Fruit fly (Drosophila melanogaster) whole organism, embryonic: ENCODE results near the gene meso18E.

Experiments used
- Bdp1 ChIP-seq: fragments of 200-800 bp; sonication (Bioruptor generic); optimal IDR thresholded peaks from 3 replicates; lab custom pipeline; 2016; ENCODE audit warnings: missing biosample characterization, missing genetic modification characterization
- Blimp-1 ChIP-seq: fragments of 200-800 bp; sonication (Bioruptor generic); optimal IDR thresholded peaks from 3 replicates; lab custom pipeline; 2018; ENCODE audit warnings: missing biosample characterization, missing genetic modification characterization, mild to moderate bottlenecking, moderate library complexity, missing genetic modification reagents
- CG10209 ChIP-seq: fragments of 200-800 bp; sonication (Bioruptor generic); optimal IDR thresholded peaks from 3 replicates; lab custom pipeline; 2017; ENCODE audit warnings: missing biosample characterization, mild to moderate bottlenecking, missing genetic modification characterization, missing genetic modification reagents
- CG14860 ChIP-seq: fragments of 200-800 bp; sonication (Bioruptor generic); IDR thresholded peaks from 3 replicates; pipeline ENCODE4 v1.3.6; 2022; ENCODE audit warnings: missing biosample characterization, missing genetic modification characterization; ENCODE audit not compliant: partially characterized antibody
- CG14965 ChIP-seq: fragments of 200-800 bp; sonication (Bioruptor generic); optimal IDR thresholded peaks from 2 replicates; lab custom pipeline; 2016; ENCODE audit warnings: missing biosample characterization, missing genetic modification characterization, borderline replicate concordance
- CG1529 ChIP-seq: fragments of 200-800 bp; sonication (Bioruptor generic); optimal IDR thresholded peaks from 3 replicates; lab custom pipeline; 2018; ENCODE audit warnings: missing biosample characterization, missing genetic modification characterization
- CG18262 ChIP-seq: fragments of 200-800 bp; optimal IDR thresholded peaks from 3 replicates; lab custom pipeline; 2019; ENCODE audit warnings: missing biosample characterization, mild to moderate bottlenecking, missing genetic modification characterization, moderate library complexity
- CG18619 ChIP-seq: fragments of 200-800 bp; sonication (Bioruptor generic); optimal IDR thresholded peaks from 3 replicates; lab custom pipeline; 2017; ENCODE audit warnings: missing biosample characterization, mild to moderate bottlenecking, missing genetic modification characterization
- CG3065 ChIP-seq: fragments of 200-800 bp; sonication (Bioruptor generic); optimal IDR thresholded peaks from 2 replicates; lab custom pipeline; 2016; ENCODE audit warnings: missing biosample characterization, missing genetic modification characterization
- CG31365 ChIP-seq: fragments of 200-800 bp; sonication (Bioruptor generic); optimal IDR thresholded peaks from 2 replicates; lab custom pipeline; 2018; ENCODE audit warnings: missing biosample characterization, mild to moderate bottlenecking, missing genetic modification characterization
- CG4730 ChIP-seq: fragments of 200-800 bp; sonication (Bioruptor generic); IDR thresholded peaks from 2 replicates; pipeline ENCODE4 v1.3.6; 2022; ENCODE audit warnings: missing biosample characterization, missing genetic modification characterization
- CG5953 ChIP-seq: fragments of 200-800 bp; sonication (Bioruptor generic); IDR thresholded peaks from 2 replicates; pipeline ENCODE4 v1.3.6; 2022; ENCODE audit warnings: missing biosample characterization, missing genetic modification characterization
- CG8281 ChIP-seq: fragments of 200-800 bp; sonication (Bioruptor generic); optimal IDR thresholded peaks from 2 replicates; lab custom pipeline; 2018; ENCODE audit warnings: missing biosample characterization, mild to moderate bottlenecking, missing genetic modification characterization, moderate library complexity
- CG9727 ChIP-seq: fragments of 200-800 bp; sonication (Bioruptor generic); optimal IDR thresholded peaks from 3 replicates; lab custom pipeline; 2017; ENCODE audit warnings: missing biosample characterization, mild to moderate bottlenecking, missing genetic modification characterization
- CHES-1-like ChIP-seq: fragments of 200-800 bp; sonication (Bioruptor generic); optimal IDR thresholded peaks from 2 replicates; lab custom pipeline; 2016; ENCODE audit warnings: missing biosample characterization, missing genetic modification characterization
- D19A ChIP-seq: fragments of 200-800 bp; optimal IDR thresholded peaks from 3 replicates; lab custom pipeline; 2019; ENCODE audit warnings: missing biosample characterization, mild to moderate bottlenecking, missing genetic modification characterization, moderate library complexity
- Dbx ChIP-seq: fragments of 200-800 bp; sonication (Bioruptor generic); IDR thresholded peaks from 3 replicates; pipeline ENCODE4 v1.3.6; 2022; ENCODE audit warnings: missing biosample characterization, missing genetic modification characterization
- Dek ChIP-seq: fragments of 200-800 bp; sonication (Bioruptor generic); optimal IDR thresholded peaks from 3 replicates; lab custom pipeline; 2019; ENCODE audit warnings: missing biosample characterization, mild to moderate bottlenecking, missing genetic modification characterization, moderate library complexity
- Doc3 ChIP-seq: fragments of 200-800 bp; sonication (Bioruptor generic); IDR thresholded peaks from 3 replicates; pipeline ENCODE4 v1.3.6; 2022; ENCODE audit warnings: missing biosample characterization, missing genetic modification characterization; ENCODE audit not compliant: partially characterized antibody
- E2f2 ChIP-seq: fragments of 200-800 bp; sonication (Bioruptor generic); IDR thresholded peaks from 2 replicates; pipeline ENCODE4 v1.3.6; 2022; ENCODE audit warnings: missing biosample characterization, missing genetic modification characterization
- Gug ChIP-seq: fragments of 200-800 bp; sonication (Bioruptor generic); IDR thresholded peaks from 4 replicates; pipeline ENCODE4 v1.3.6; 2022; ENCODE audit warnings: missing biosample characterization, missing genetic modification characterization
- HLH54F ChIP-seq: fragments of 200-800 bp; sonication (Bioruptor generic); optimal IDR thresholded peaks from 3 replicates; lab custom pipeline; 2016; ENCODE audit warnings: missing biosample characterization, missing genetic modification characterization
- Hey ChIP-seq: fragments of 200-800 bp; sonication (Bioruptor generic); optimal IDR thresholded peaks from 3 replicates; lab custom pipeline; 2018; ENCODE audit warnings: missing biosample characterization, mild to moderate bottlenecking, missing genetic modification characterization
- Mad ChIP-seq: fragments of 200-800 bp; sonication (Bioruptor generic); optimal IDR thresholded peaks from 2 replicates; lab custom pipeline; 2016; ENCODE audit warnings: missing biosample characterization, missing genetic modification characterization
- Myb ChIP-seq: fragments of 200-800 bp; sonication (Bioruptor generic); optimal IDR thresholded peaks from 2 replicates; lab custom pipeline; 2016; ENCODE audit warnings: missing biosample characterization, missing genetic modification characterization
- NfI ChIP-seq: fragments of 200-800 bp; sonication (Bioruptor generic); optimal IDR thresholded peaks from 3 replicates; lab custom pipeline; 2018; ENCODE audit warnings: missing biosample characterization, mild to moderate bottlenecking, missing genetic modification characterization, moderate library complexity
- Oaz ChIP-seq: fragments of 200-800 bp; sonication (Bioruptor generic); IDR thresholded peaks from 2 replicates; pipeline ENCODE4 v1.3.6; 2022; ENCODE audit warnings: missing biosample characterization, missing genetic modification characterization
- Rfx ChIP-seq: fragments of 200-800 bp; sonication (Bioruptor generic); IDR thresholded peaks from 2 replicates; pipeline ENCODE4 v1.3.6; 2022; ENCODE audit warnings: missing biosample characterization, missing genetic modification characterization
- Scr ChIP-seq: fragments of 200-800 bp; sonication (Bioruptor generic); IDR thresholded peaks from 2 replicates; pipeline ENCODE4 v1.3.6; 2022; ENCODE audit warnings: missing biosample characterization, missing genetic modification characterization; ENCODE audit not compliant: partially characterized antibody
- Tbp ChIP-seq: fragments of >200 bp; optimal IDR thresholded peaks from 2 replicates; lab custom pipeline; 2018; ENCODE audit warnings: missing biosample characterization, missing genetic modification characterization
- Vsx1 ChIP-seq: fragments of 200-800 bp; sonication (Bioruptor generic); optimal IDR thresholded peaks from 2 replicates; lab custom pipeline; 2017; ENCODE audit warnings: missing biosample characterization, mild to moderate bottlenecking, missing genetic modification characterization, missing genetic modification reagents
- abd-A ChIP-seq: fragments of 200-800 bp; sonication (Bioruptor generic); optimal IDR thresholded peaks from 3 replicates; lab custom pipeline; 2019; ENCODE audit warnings: missing biosample characterization, mild to moderate bottlenecking, missing genetic modification characterization, moderate library complexity
- ase ChIP-seq: fragments of 200-800 bp; sonication (Bioruptor generic); IDR thresholded peaks from 3 replicates; pipeline ENCODE4 v1.3.6; 2022; ENCODE audit warnings: missing biosample characterization, missing genetic modification characterization
- dimm ChIP-seq: fragments of 200-800 bp; sonication (Bioruptor generic); IDR thresholded peaks from 2 replicates; pipeline ENCODE4 v1.3.6; 2022; ENCODE audit warnings: missing biosample characterization, missing genetic modification characterization
- dmrt99B ChIP-seq: fragments of 200-800 bp; sonication (Bioruptor generic); optimal IDR thresholded peaks from 2 replicates; lab custom pipeline; 2018; ENCODE audit warnings: missing biosample characterization, mild to moderate bottlenecking, missing genetic modification characterization, moderate library complexity
- ewg ChIP-seq: fragments of 200-800 bp; sonication (Bioruptor generic); optimal IDR thresholded peaks from 3 replicates; lab custom pipeline; 2017; ENCODE audit warnings: mild to moderate bottlenecking, missing biosample characterization, missing genetic modification reagents, missing genetic modification characterization
- ham ChIP-seq: fragments of 200-800 bp; sonication (Bioruptor generic); IDR thresholded peaks from 2 replicates; pipeline ENCODE4 v1.3.6; 2022; ENCODE audit warnings: missing biosample characterization, missing genetic modification characterization
- nerfin-1 ChIP-seq: fragments of 200-800 bp; sonication (Bioruptor generic); optimal IDR thresholded peaks from 3 replicates; lab custom pipeline; 2019; ENCODE audit warnings: missing biosample characterization, mild to moderate bottlenecking, missing genetic modification characterization, moderate library complexity
- odd ChIP-seq: fragments of 200-800 bp; sonication (Bioruptor generic); optimal IDR thresholded peaks from 2 replicates; lab custom pipeline; 2017; ENCODE audit warnings: missing biosample characterization, mild to moderate bottlenecking, missing genetic modification characterization
- pnt ChIP-seq: fragments of 200-800 bp; sonication (Bioruptor generic); optimal IDR thresholded peaks from 3 replicates; lab custom pipeline; 2016; ENCODE audit warnings: missing biosample characterization, missing genetic modification characterization
- prd ChIP-seq, 3 experiments: fragments of >200 bp in 2 of 3; fragments of 200-800 bp in 1 of 3; sonication (Bioruptor generic) in 1 of 3; optimal IDR thresholded peaks in 2 of 3; IDR thresholded peaks in 1 of 3; 2 replicates in 2 of 3; 3 replicates in 1 of 3; pipeline versions ENCODE4 v1.3.6 to Lab custom; 2017 to 2022; ENCODE audit warnings: missing biosample characterization in 1 of 3, missing genetic modification characterization in 1 of 3
- row ChIP-seq: fragments of 200-800 bp; sonication (Bioruptor generic); IDR thresholded peaks from 3 replicates; pipeline ENCODE4 v1.3.6; 2022; ENCODE audit warnings: missing biosample characterization, missing genetic modification characterization
- schlank ChIP-seq: fragments of 200-800 bp; sonication (Bioruptor generic); optimal IDR thresholded peaks from 2 replicates; lab custom pipeline; 2018; ENCODE audit warnings: missing biosample characterization, mild to moderate bottlenecking, missing genetic modification characterization
- slbo ChIP-seq: fragments of 200-800 bp; sonication (Bioruptor generic); IDR thresholded peaks from 2 replicates; pipeline ENCODE4 v1.3.6; 2022; ENCODE audit warnings: missing biosample characterization, missing genetic modification characterization
- sob ChIP-seq: fragments of 200-800 bp; sonication (Bioruptor generic); IDR thresholded peaks from 2 replicates; pipeline ENCODE4 v1.3.6; 2022; ENCODE audit warnings: missing biosample characterization, missing genetic modification characterization
- sr ChIP-seq: fragments of 200-800 bp; sonication (Bioruptor generic); IDR thresholded peaks from 3 replicates; pipeline ENCODE4 v1.3.6; 2022; ENCODE audit warnings: missing biosample characterization, missing genetic modification characterization
- tup ChIP-seq: fragments of 200-800 bp; sonication (Bioruptor generic); optimal IDR thresholded peaks from 2 replicates; lab custom pipeline; 2016; ENCODE audit warnings: missing biosample characterization, mild to moderate bottlenecking, missing genetic modification characterization, moderate library complexity
- tx ChIP-seq: fragments of 200-800 bp; sonication (Bioruptor generic); optimal IDR thresholded peaks from 2 replicates; lab custom pipeline; 2016; ENCODE audit warnings: missing biosample characterization, missing genetic modification characterization
- usp ChIP-seq: fragments of >200 bp; optimal IDR thresholded peaks from 2 replicates; lab custom pipeline; 2017; ENCODE audit warnings: missing biosample characterization, missing genetic modification characterization
- zen2 ChIP-seq: fragments of 200-800 bp; sonication (Bioruptor generic); IDR thresholded peaks from 3 replicates; pipeline ENCODE4 v1.3.6; 2022; ENCODE audit warnings: missing biosample characterization, missing genetic modification characterization; ENCODE audit not compliant: partially characterized antibody

meso18E gene

dm6 chrX:19668405-19668804 lies 44.4 kb downstream of the meso18E start (continued):
- TF ChIP-seq HLH54F (GFP tag; lab: Kevin White, UChicago) (peak; percentile 96), CG14860 (no peak), ase (GFP tag; lab: Robert Waterston, UW) (peak; percentile 86), CG14965 (GFP tag; lab: Kevin White, UChicago) (peak; percentile 68), CG18619 (GFP tag; lab: Kevin White, UChicago) (peak; percentile 94), CG8281 (tag; lab: Kevin White, UChicago) (peak; percentile 86), dmrt99B (tag; lab: Kevin White, UChicago) (peak; percentile 93), tup (GFP tag; lab: Kevin White, UChicago) (peak; percentile 97), ham (GFP tag; lab: Robert Waterston, UW) (peak; percentile 77), tx (GFP tag; lab: Kevin White, UChicago) (peak; percentile 97), schlank (peak; percentile 97), row (GFP tag; lab: Robert Waterston, UW) (peak; percentile 98), Vsx1 (GFP tag; lab: Kevin White, UChicago) (peak; percentile 91), CG1529 (GFP tag; lab: Kevin White, UChicago) (peak; percentile 95), nerfin-1 (peak; percentile 87), Tbp (GFP tag; lab: Kevin White, UChicago) (no peak), CG5953 (peak; percentile 96), CHES-1-like (GFP tag; lab: Kevin White, UChicago) (peak; percentile 98), CG3065 (peak; percentile 93), Gug (GFP tag; lab: Robert Waterston, UW) (peak; percentile 95), D19A (peak; percentile 84), Dek (tag; lab: Kevin White, UChicago) (peak; percentile 94), ewg (GFP tag; lab: Kevin White, UChicago) (peak; percentile 92), CG4730 (GFP tag; lab: Robert Waterston, UW) (peak; percentile 90), Scr (GFP tag; lab: Robert Waterston, UW) (no peak), E2f2 (GFP tag; lab: Robert Waterston, UW) (peak; percentile 80), Bdp1 (GFP tag; lab: Kevin White, UChicago) (peak; percentile 92), CG31365 (tag; lab: Kevin White, UChicago) (peak; percentile 78), CG9727 (GFP tag; lab: Kevin White, UChicago) (peak; percentile 95), Rfx (GFP tag; lab: Robert Waterston, UW) (peak; percentile 95), slbo (peak; percentile 98), Oaz (GFP tag; lab: Robert Waterston, UW) (peak; percentile 92), Hey (peak; percentile 89), NfI (peak; percentile 98), CG10209 (GFP tag; lab: Kevin White, UChicago) (peak; percentile 93), sob (GFP tag; lab: Robert Waterston, UW) (peak; percentile 95), abd-A (no peak), zen2 (GFP tag; lab: Robert Waterston, UW) (no peak), Myb (GFP tag; lab: Kevin White, UChicago) (peak; percentile 90), Doc3 (no peak), prd (optimal IDR thresholded peaks at IDR 0.05; lab: Kevin White, UChicago) (no peak), prd (GFP tag; IDR thresholded peaks at IDR 0.05; lab: Robert Waterston, UW) (peak; percentile 95), Dbx (GFP tag; lab: Robert Waterston, UW) (peak; percentile 89), Mad (peak; percentile 96), pnt (peak; percentile 99), Blimp-1 (GFP tag; lab: Kevin White, UChicago) (peak; percentile 85), usp (GFP tag; lab: Kevin White, UChicago) (no peak), CG18262 (tag; lab: Kevin White, UChicago) (peak; percentile 93), dimm (GFP tag; lab: Robert Waterston, UW) (peak; percentile 93), odd (GFP tag; lab: Kevin White, UChicago) (peak; percentile 91), sr (GFP tag; lab: Robert Waterston, UW) (peak; percentile 78)
